Worm (Caenorhabditis elegans) whole organism, L4 larva: ENCODE data around the gene F44G4.3.

Source experiments
- F37D6.2 ChIP-seq: sonication (generic microtip); optimal IDR thresholded peaks from 2 replicates; lab custom pipeline; 2016; ENCODE audit warnings: mild to moderate bottlenecking, missing genetic modification characterization, missing compliant biosample characterization
- R02D3.7 ChIP-seq: fragments of 150-350 bp; sonication (generic microtip); optimal IDR thresholded peaks from 3 replicates; lab custom pipeline; 2014; ENCODE audit warnings: missing biosample characterization, missing genetic modification characterization
- T26A8.4 ChIP-seq: fragments of 200-800 bp; sonication (Bioruptor generic); IDR thresholded peaks from 2 replicates; pipeline ENCODE4 v1.3.6; 2022; ENCODE audit warnings: missing genetic modification characterization, missing compliant biosample characterization
- Y105C5A.15 ChIP-seq: fragments of 200-800 bp; sonication (Bioruptor generic); IDR thresholded peaks from 2 replicates; pipeline ENCODE4 v1.3.6; 2022; ENCODE audit warnings: missing genetic modification characterization, missing compliant biosample characterization
- Y75B8A.6 ChIP-seq: fragments of 200-800 bp; sonication (Bioruptor generic); IDR thresholded peaks from 2 replicates; pipeline ENCODE4 v1.3.6; 2022; ENCODE audit warnings: missing genetic modification reagents, missing genetic modification characterization, missing compliant biosample characterization
- ama-1 ChIP-seq: fragments of 150-350 bp; optimal IDR thresholded peaks from 2 replicates; lab custom pipeline; 2014; ENCODE audit warnings: inconsistent platforms, mixed read lengths
- arid-1 ChIP-seq: fragments of 200-800 bp; sonication (Bioruptor generic); conservative IDR thresholded peaks from 2 replicates; pipeline ENCODE4 v1.3.6; 2022; ENCODE audit warnings: missing genetic modification reagents, missing genetic modification characterization, missing compliant biosample characterization
- ceh-28 ChIP-seq: fragments of 150-350 bp; optimal IDR thresholded peaks from 2 replicates; lab custom pipeline; 2014; ENCODE audit warnings: missing biosample characterization, missing genetic modification reagents, missing genetic modification characterization
- ceh-82 ChIP-seq: sonication (generic microtip); optimal IDR thresholded peaks from 2 replicates; lab custom pipeline; 2017; ENCODE audit warnings: missing biosample characterization, missing genetic modification characterization
- dmd-8 ChIP-seq: fragments of 200-800 bp; sonication (Bioruptor generic); IDR thresholded peaks from 2 replicates; pipeline ENCODE4 v1.3.6; 2022; ENCODE audit warnings: missing genetic modification characterization, missing compliant biosample characterization
- dpl-1 ChIP-seq: fragments of 150-350 bp; optimal IDR thresholded peaks from 2 replicates; lab custom pipeline; 2014; ENCODE audit warnings: missing biosample characterization, missing genetic modification reagents, missing genetic modification characterization
- dve-1 ChIP-seq: sonication (generic microtip); optimal IDR thresholded peaks from 2 replicates; lab custom pipeline; 2017; ENCODE audit warnings: antibody characterized with exemption, mild to moderate bottlenecking, missing genetic modification characterization, missing compliant biosample characterization; ENCODE audit not compliant: insufficient read depth
- egl-43 ChIP-seq: fragments of 200-800 bp; sonication (Bioruptor generic); IDR thresholded peaks from 2 replicates; pipeline ENCODE4 v1.3.6; 2022; ENCODE audit warnings: missing genetic modification reagents, missing genetic modification characterization, missing compliant biosample characterization
- fos-1 ChIP-seq: fragments of 150-350 bp; optimal IDR thresholded peaks from 2 replicates; lab custom pipeline; 2014; ENCODE audit warnings: missing biosample characterization, missing genetic modification characterization
- gei-8 ChIP-seq: fragments of 200-800 bp; sonication (Bioruptor generic); optimal IDR thresholded peaks from 2 replicates; lab custom pipeline; 2018; ENCODE audit warnings: mild to moderate bottlenecking, missing genetic modification characterization, missing compliant biosample characterization
- hif-1 ChIP-seq, 2 experiments: sonication (generic microtip); optimal IDR thresholded peaks; 2 replicates each; lab custom pipeline; 2016 to 2017; ENCODE audit warnings: missing compliant biosample characterization in 2 of 2, missing genetic modification characterization in 2 of 2, missing genetic modification reagents in 2 of 2, missing genotype in 2 of 2, mild to moderate bottlenecking in 1 of 2
- hlh-11 ChIP-seq: fragments of 200-800 bp; sonication (Bioruptor generic); optimal IDR thresholded peaks from 2 replicates; lab custom pipeline; 2018; ENCODE audit warnings: mild to moderate bottlenecking, missing genetic modification characterization, missing compliant biosample characterization
- hlh-30 ChIP-seq: sonication (generic microtip); optimal IDR thresholded peaks from 2 replicates; lab custom pipeline; 2017; ENCODE audit warnings: antibody characterized with exemption, mild to moderate bottlenecking, missing genetic modification characterization, missing compliant biosample characterization; ENCODE audit not compliant: insufficient read depth
- lsy-2 ChIP-seq, 2 experiments: fragments of 150-350 bp in 1 of 2; sonication (generic microtip) in 1 of 2; optimal IDR thresholded peaks; 2 replicates each; lab custom pipeline; 2014 to 2017; ENCODE audit warnings: missing biosample characterization in 2 of 2, missing genetic modification characterization in 2 of 2
- madf-9 ChIP-seq: fragments of 200-800 bp; sonication (Bioruptor generic); conservative IDR thresholded peaks from 2 replicates; pipeline ENCODE4 v1.3.6; 2022; ENCODE audit warnings: missing genetic modification reagents, missing genetic modification characterization, missing compliant biosample characterization
- mdt-29 ChIP-seq: fragments of 200-800 bp; sonication (Bioruptor generic); IDR thresholded peaks from 2 replicates; pipeline ENCODE4 v1.3.6; 2022; ENCODE audit warnings: missing genetic modification reagents, missing genetic modification characterization, missing compliant biosample characterization
- mep-1 ChIP-seq: fragments of 150-350 bp; sonication (generic microtip); optimal IDR thresholded peaks from 3 replicates; lab custom pipeline; 2014; ENCODE audit warnings: missing biosample characterization, missing genetic modification characterization
- mes-2 ChIP-seq: sonication (generic microtip); optimal IDR thresholded peaks from 2 replicates; lab custom pipeline; 2016; ENCODE audit warnings: missing genotype, mild to moderate bottlenecking, missing genetic modification characterization, missing compliant biosample characterization; ENCODE audit not compliant: poor library complexity, severe bottlenecking
- nhr-10 ChIP-seq: fragments of 150-350 bp; optimal IDR thresholded peaks from 2 replicates; lab custom pipeline; 2014; ENCODE audit warnings: missing biosample characterization, missing genetic modification characterization
- nhr-111 ChIP-seq: fragments of 200-800 bp; sonication (Bioruptor generic); optimal IDR thresholded peaks from 2 replicates; lab custom pipeline; 2018; ENCODE audit warnings: mild to moderate bottlenecking, missing genetic modification characterization, missing compliant biosample characterization
- nhr-25 ChIP-seq: sonication (generic microtip); optimal IDR thresholded peaks from 2 replicates; lab custom pipeline; 2017; ENCODE audit warnings: missing genetic modification characterization, mild to moderate bottlenecking, missing compliant biosample characterization, antibody characterized with exemption, moderate library complexity, borderline replicate concordance; ENCODE audit not compliant: insufficient read depth
- nhr-28 ChIP-seq: fragments of 150-350 bp; optimal IDR thresholded peaks from 2 replicates; lab custom pipeline; 2014; ENCODE audit warnings: missing biosample characterization, missing genetic modification characterization
- nhr-48 ChIP-seq: sonication (generic microtip); optimal IDR thresholded peaks from 2 replicates; lab custom pipeline; 2016; ENCODE audit warnings: mild to moderate bottlenecking, missing genetic modification characterization, missing compliant biosample characterization
- nhr-6 ChIP-seq: fragments of 150-350 bp; optimal IDR thresholded peaks from 2 replicates; lab custom pipeline; 2014; ENCODE audit warnings: missing biosample characterization, missing genetic modification characterization
- nhr-76 ChIP-seq: fragments of 150-350 bp; optimal IDR thresholded peaks from 2 replicates; lab custom pipeline; 2014; ENCODE audit warnings: missing biosample characterization, missing genetic modification characterization
- nhr-77 ChIP-seq: fragments of 150-350 bp; optimal IDR thresholded peaks from 2 replicates; lab custom pipeline; 2014; ENCODE audit warnings: missing biosample characterization, missing genetic modification characterization
- rbr-2 ChIP-seq: sonication (generic microtip); optimal IDR thresholded peaks from 2 replicates; lab custom pipeline; 2016; ENCODE audit warnings: missing genotype, missing genetic modification characterization, missing compliant biosample characterization
- saeg-2 ChIP-seq: fragments of 200-800 bp; sonication (Bioruptor generic); IDR thresholded peaks from 2 replicates; pipeline ENCODE4 v1.3.6; 2022; ENCODE audit warnings: missing genetic modification reagents, missing genetic modification characterization, missing compliant biosample characterization
- sdz-12 ChIP-seq: fragments of 200-800 bp; sonication (Bioruptor generic); optimal IDR thresholded peaks from 2 replicates; lab custom pipeline; 2018; ENCODE audit warnings: mild to moderate bottlenecking, missing genetic modification characterization, missing compliant biosample characterization
- spr-1 ChIP-seq: sonication (generic microtip); optimal IDR thresholded peaks from 2 replicates; lab custom pipeline; 2016; ENCODE audit warnings: mild to moderate bottlenecking, missing genetic modification characterization, missing compliant biosample characterization
- unc-62 ChIP-seq, 3 experiments: fragments of 150-350 bp in 1 of 3; sonication (generic microtip); optimal IDR thresholded peaks in 2 of 3; peaks in 1 of 3; 1 replicate in 1 of 3; 2 replicates in 2 of 3; lab custom pipeline; 2014 to 2017; ENCODE audit warnings: missing biosample characterization in 3 of 3, missing genetic modification characterization in 3 of 3, missing genetic modification reagents in 3 of 3, missing genotype in 1 of 3
- vab-7 ChIP-seq: fragments of 200-800 bp; sonication (Bioruptor generic); IDR thresholded peaks from 2 replicates; pipeline ENCODE4 v1.3.6; 2022; ENCODE audit warnings: missing genetic modification reagents, missing genetic modification characterization, missing compliant biosample characterization
- zag-1 ChIP-seq: fragments of 150-350 bp; optimal IDR thresholded peaks from 2 replicates; lab custom pipeline; 2014; ENCODE audit warnings: missing biosample characterization, missing genetic modification characterization
- zip-11 ChIP-seq: fragments of 200-800 bp; sonication (Bioruptor generic); IDR thresholded peaks from 2 replicates; pipeline ENCODE4 v1.3.6; 2022; ENCODE audit warnings: missing genetic modification characterization, missing compliant biosample characterization

Gene F44G4.3

ce11 chrII:8969251-8970183, 27.9 kb downstream of the F44G4.3 start, which contains the start of the genes szy-20 and C18E9.5 (continued):
- TF ChIP-seq saeg-2 (GFP tag; lab: Robert Waterston, UW), result 0 out of 2 replicates have a peak, but pooled peaks have one; percentile 34
- no peak for TF ChIP-seq mdt-29 (GFP tag; lab: Robert Waterston, UW)
- TF ChIP-seq egl-43 (GFP tag; lab: Robert Waterston, UW), result peak; percentile 68
- TF ChIP-seq gei-8 (GFP tag; lab: Kevin White, UChicago), result no peak
- TF ChIP-seq vab-7, result 0 out of 2 replicates have a peak, but pooled peaks have one; percentile 13
- no peak for TF ChIP-seq ceh-28
- no peak for TF ChIP-seq dmd-8 (GFP tag; lab: Robert Waterston, UW)

DNA sequence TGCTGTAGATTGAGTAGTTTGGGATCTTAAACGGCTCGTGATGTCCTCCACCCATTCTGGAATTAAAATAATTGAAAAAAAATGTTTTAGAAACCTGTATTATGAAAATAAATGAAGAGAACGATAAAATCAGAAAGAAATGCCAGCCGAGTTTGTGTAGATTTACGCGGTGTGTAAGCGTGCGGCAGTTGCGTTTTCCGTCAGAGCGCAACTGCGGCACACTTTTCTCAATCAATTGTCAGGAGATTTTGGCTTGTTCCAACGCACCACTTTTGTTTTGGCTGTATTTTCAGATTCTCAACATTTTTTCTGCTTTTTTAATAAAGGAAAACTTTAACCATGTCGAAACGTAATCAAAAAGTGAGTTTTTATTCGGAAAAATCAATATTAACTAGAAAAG, 32.6 kb downstream of the F44G4.3 start, which contains the start of the genes ndub-3 and C18E9.2:
TSS of gene ndub-3 (minus strand) at position 56 of the 400 bp plus-strand sequence.
TSS of gene C18E9.2 (plus strand) at position 172 of the 400 bp plus-strand sequence.
- no peak for TF ChIP-seq Y105C5A.15 (GFP tag; lab: Robert Waterston, UW)
- peak; percentile 78 for TF ChIP-seq R02D3.7
- TF ChIP-seq mes-2, result peak; percentile 63
- no peak for TF ChIP-seq nhr-25 (tag; lab: Kevin White, UChicago)
- no peak for TF ChIP-seq nhr-28 (tag; lab: Kevin White, UChicago)
- no peak for TF ChIP-seq nhr-10 (tag; lab: Kevin White, UChicago)
- no peak for TF ChIP-seq fos-1 (tag; lab: Kevin White, UChicago)
- peak; percentile 44 for TF ChIP-seq nhr-6
- TF ChIP-seq dpl-1 (GFP tag; lab: Kevin White, UChicago), result peak; percentile 27
- peak; percentile 22 for TF ChIP-seq dve-1 (tag; lab: Kevin White, UChicago)
- TF ChIP-seq nhr-48 (tag; lab: Kevin White, UChicago), result no peak
- TF ChIP-seq mep-1 (tag; lab: Kevin White, UChicago), result peak; percentile 53
- peak; percentile 37 for TF ChIP-seq nhr-77
- no peak for TF ChIP-seq T26A8.4
- peak in 1 of 2 experiments; percentile 87 for TF ChIP-seq unc-62 (GFP tag; optimal IDR thresholded peaks at IDR 0.05 in 1 of 2; lab: Kevin White, UChicago)
- no peak for TF ChIP-seq unc-62 (tag; optimal IDR thresholded peaks at IDR 0.05; lab: Kevin White, UChicago)
- no peak for TF ChIP-seq ceh-82 (tag; lab: Kevin White, UChicago)
- no peak for TF ChIP-seq zag-1 (tag; lab: Kevin White, UChicago)
- peak; percentile 32 for TF ChIP-seq hlh-11 (tag; lab: Kevin White, UChicago)
- TF ChIP-seq lsy-2 (tag; optimal IDR thresholded peaks at IDR 0.05; lab: Kevin White, UChicago), result peak in 1 of 2 experiments; percentile 62
- TF ChIP-seq zip-11, result no peak
- TF ChIP-seq madf-9 (GFP tag; lab: Robert Waterston, UW), result no peak
- peak; percentile 65 for TF ChIP-seq hlh-30 (tag; lab: Kevin White, UChicago)
- TF ChIP-seq F37D6.2 (tag; lab: Kevin White, UChicago), result no peak
- peak in 1 of 2 experiments; percentile 13 for TF ChIP-seq hif-1 (tag; optimal IDR thresholded peaks at IDR 0.05; lab: Kevin White, UChicago)
- no peak for TF ChIP-seq ama-1 (lab: Kevin White, UChicago)
- TF ChIP-seq sdz-12 (GFP tag; lab: Kevin White, UChicago), result no peak
- TF ChIP-seq dmd-8 (GFP tag; lab: Robert Waterston, UW), result no peak

DNA sequence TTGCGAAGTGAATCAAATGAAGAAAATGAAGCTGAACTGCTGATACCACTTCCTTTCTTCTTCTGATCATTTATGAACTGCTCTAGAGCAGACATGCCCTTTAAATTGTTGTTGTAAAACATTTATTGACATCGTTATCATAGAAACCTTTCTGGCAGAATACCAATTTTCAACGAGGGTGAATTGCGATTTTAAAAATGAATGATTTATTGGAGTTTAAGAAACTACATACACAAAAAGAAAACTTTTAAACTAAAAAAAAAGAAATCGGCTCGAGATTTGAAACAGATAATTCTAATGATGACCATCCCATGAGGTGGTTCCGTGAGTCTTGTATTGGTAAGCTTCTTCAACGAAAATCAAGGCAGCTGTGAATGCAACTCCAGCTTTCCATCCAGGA, 33.4 kb downstream of the F44G4.3 start, which contains the start of gene sftd-3:
TSS of gene sftd-3 (minus strand) at position 101 of the 400 bp plus-strand sequence.
- no peak for TF ChIP-seq nhr-111 (GFP tag; lab: Kevin White, UChicago)
- TF ChIP-seq Y75B8A.6, result no peak
- no peak for TF ChIP-seq nhr-6
- no peak for TF ChIP-seq zip-11
- no peak for TF ChIP-seq arid-1 (GFP tag; lab: Robert Waterston, UW)
- no peak for TF ChIP-seq spr-1 (tag; lab: Kevin White, UChicago)
- TF ChIP-seq dve-1 (tag; lab: Kevin White, UChicago), result no peak
- no peak for TF ChIP-seq nhr-28 (tag; lab: Kevin White, UChicago)
- TF ChIP-seq rbr-2 (tag; lab: Kevin White, UChicago), result no peak
- no peak for TF ChIP-seq nhr-76 (tag; lab: Kevin White, UChicago)
- TF ChIP-seq ceh-28, result no peak
